Fruit fly (Drosophila melanogaster) whole organism, embryonic: ENCODE data around the gene Blos4.

Experiments used
- Aef1 ChIP-seq: fragments of 200-800 bp; sonication (Bioruptor generic); IDR thresholded peaks from 3 replicates; pipeline ENCODE4 v1.3.6; 2022; ENCODE audit warnings: missing biosample characterization, missing genetic modification characterization
- CG10979 ChIP-seq: fragments of 200-800 bp; sonication (Bioruptor generic); optimal IDR thresholded peaks from 2 replicates; lab custom pipeline; 2018; ENCODE audit warnings: missing biosample characterization, mild to moderate bottlenecking, missing genetic modification characterization, moderate library complexity
- CG11504 ChIP-seq: fragments of 200-800 bp; sonication (Bioruptor generic); optimal IDR thresholded peaks from 3 replicates; lab custom pipeline; 2019; ENCODE audit warnings: missing biosample characterization, mild to moderate bottlenecking, missing genetic modification characterization, moderate library complexity
- CG12104 ChIP-seq: fragments of 200-800 bp; sonication (Bioruptor generic); optimal IDR thresholded peaks from 3 replicates; lab custom pipeline; 2016; ENCODE audit warnings: missing biosample characterization, missing genetic modification characterization
- CG12219 ChIP-seq: fragments of 200-800 bp; sonication (Bioruptor generic); optimal IDR thresholded peaks from 3 replicates; lab custom pipeline; 2018; ENCODE audit warnings: missing biosample characterization, mild to moderate bottlenecking, missing genetic modification characterization
- CG14860 ChIP-seq: fragments of 200-800 bp; sonication (Bioruptor generic); IDR thresholded peaks from 3 replicates; pipeline ENCODE4 v1.3.6; 2022; ENCODE audit warnings: missing biosample characterization, missing genetic modification characterization; ENCODE audit not compliant: partially characterized antibody
- CG15479 ChIP-seq: fragments of 200-800 bp; sonication (Bioruptor generic); optimal IDR thresholded peaks from 3 replicates; lab custom pipeline; 2019; ENCODE audit warnings: missing biosample characterization, mild to moderate bottlenecking, missing genetic modification characterization, moderate library complexity
- CG15696 ChIP-seq: fragments of 200-800 bp; sonication (Bioruptor generic); optimal IDR thresholded peaks from 2 replicates; lab custom pipeline; 2019; ENCODE audit warnings: missing biosample characterization, mild to moderate bottlenecking, missing genetic modification characterization, moderate library complexity
- CG1647 ChIP-seq: fragments of 200-800 bp; sonication (Bioruptor generic); optimal IDR thresholded peaks from 3 replicates; lab custom pipeline; 2016; ENCODE audit warnings: missing biosample characterization, missing genetic modification characterization
- CG17186 ChIP-seq: fragments of 200-800 bp; sonication (Bioruptor generic); optimal IDR thresholded peaks from 3 replicates; lab custom pipeline; 2017; ENCODE audit warnings: missing biosample characterization, missing genetic modification reagents, missing genetic modification characterization
- CG17361 ChIP-seq: fragments of 200-800 bp; sonication (Bioruptor generic); IDR thresholded peaks from 3 replicates; pipeline ENCODE4 v1.3.6; 2022; ENCODE audit warnings: missing biosample characterization, missing genetic modification characterization
- CG30403 ChIP-seq: fragments of 200-800 bp; sonication (Bioruptor generic); optimal IDR thresholded peaks from 3 replicates; lab custom pipeline; 2016; ENCODE audit warnings: missing biosample characterization, missing genetic modification characterization
- CG30431 ChIP-seq: fragments of 200-800 bp; sonication (Bioruptor generic); optimal IDR thresholded peaks from 2 replicates; lab custom pipeline; 2017; ENCODE audit warnings: missing biosample characterization, missing genetic modification characterization
- CG33213 ChIP-seq: fragments of 200-800 bp; sonication (Bioruptor generic); optimal IDR thresholded peaks from 3 replicates; lab custom pipeline; 2016; ENCODE audit warnings: missing biosample characterization, missing genetic modification characterization
- CG6254 ChIP-seq: fragments of 200-800 bp; sonication (Bioruptor generic); optimal IDR thresholded peaks from 3 replicates; lab custom pipeline; 2017; ENCODE audit warnings: mild to moderate bottlenecking, missing biosample characterization, missing genetic modification reagents, missing genetic modification characterization
- CG9727 ChIP-seq: fragments of 200-800 bp; sonication (Bioruptor generic); optimal IDR thresholded peaks from 3 replicates; lab custom pipeline; 2017; ENCODE audit warnings: missing biosample characterization, mild to moderate bottlenecking, missing genetic modification characterization
- CG9876 ChIP-seq: fragments of 200-800 bp; sonication (Bioruptor generic); optimal IDR thresholded peaks from 2 replicates; lab custom pipeline; 2016; ENCODE audit warnings: missing biosample characterization, missing genetic modification characterization
- CrebB ChIP-seq: fragments of 200-800 bp; sonication (Bioruptor generic); optimal IDR thresholded peaks from 3 replicates; lab custom pipeline; 2018; ENCODE audit warnings: missing biosample characterization, mild to moderate bottlenecking, missing genetic modification characterization
- HLH3B ChIP-seq: fragments of 200-800 bp; sonication (Bioruptor generic); IDR thresholded peaks from 2 replicates; pipeline ENCODE4 v1.3.6; 2022; ENCODE audit warnings: missing biosample characterization, missing genetic modification characterization
- HmgD ChIP-seq: fragments of 200-800 bp; sonication (Bioruptor generic); optimal IDR thresholded peaks from 3 replicates; lab custom pipeline; 2016; ENCODE audit warnings: missing biosample characterization, missing genetic modification characterization
- MESR4 ChIP-seq: fragments of 200-800 bp; sonication (Bioruptor generic); optimal IDR thresholded peaks from 2 replicates; lab custom pipeline; 2018; ENCODE audit warnings: missing biosample characterization, mild to moderate bottlenecking, missing genetic modification characterization, moderate library complexity
- Poxn ChIP-seq: fragments of 200-800 bp; sonication (Bioruptor generic); IDR thresholded peaks from 2 replicates; pipeline ENCODE4 v1.3.6; 2022; ENCODE audit warnings: missing biosample characterization, missing genetic modification characterization
- Rx ChIP-seq: fragments of 200-800 bp; sonication (Bioruptor generic); IDR thresholded peaks from 2 replicates; pipeline ENCODE4 v1.3.6; 2022; ENCODE audit warnings: missing biosample characterization, missing genetic modification characterization
- Side ChIP-seq: fragments of 200-800 bp; sonication (Bioruptor generic); optimal IDR thresholded peaks from 2 replicates; lab custom pipeline; 2016; ENCODE audit warnings: missing biosample characterization, missing genetic modification characterization
- Sox100B ChIP-seq: fragments of 200-800 bp; sonication (Bioruptor generic); optimal IDR thresholded peaks from 3 replicates; lab custom pipeline; 2018; ENCODE audit warnings: missing biosample characterization, mild to moderate bottlenecking, missing genetic modification characterization
- Sox102F ChIP-seq: fragments of 200-800 bp; sonication (Bioruptor generic); optimal IDR thresholded peaks from 2 replicates; lab custom pipeline; 2018; ENCODE audit warnings: missing biosample characterization, mild to moderate bottlenecking, missing genetic modification characterization, moderate library complexity
- TFAM ChIP-seq: fragments of 200-800 bp; sonication (Bioruptor generic); optimal IDR thresholded peaks from 2 replicates; lab custom pipeline; 2017; ENCODE audit warnings: missing biosample characterization, missing genetic modification characterization, inconsistent platforms
- Tbp ChIP-seq: fragments of >200 bp; optimal IDR thresholded peaks from 2 replicates; lab custom pipeline; 2018; ENCODE audit warnings: missing biosample characterization, missing genetic modification characterization
- aop ChIP-seq: fragments of 200-800 bp; sonication (Bioruptor generic); IDR thresholded peaks from 2 replicates; pipeline ENCODE4 v1.3.6; 2022; ENCODE audit warnings: missing biosample characterization, missing genetic modification characterization
- bbx ChIP-seq: fragments of 200-800 bp; sonication (Bioruptor generic); IDR thresholded peaks from 2 replicates; pipeline ENCODE4 v1.3.6; 2022; ENCODE audit warnings: missing biosample characterization, missing genetic modification characterization; ENCODE audit not compliant: partially characterized antibody
- chinmo ChIP-seq: fragments of 200-800 bp; sonication (Bioruptor generic); IDR thresholded peaks from 4 replicates; pipeline ENCODE4 v1.3.6; 2022; ENCODE audit warnings: missing biosample characterization, missing genetic modification characterization; ENCODE audit not compliant: partially characterized antibody
- crol ChIP-seq: fragments of 200-800 bp; sonication (Bioruptor generic); IDR thresholded peaks from 2 replicates; pipeline ENCODE4 v1.3.6; 2022; ENCODE audit warnings: missing biosample characterization, missing genetic modification characterization
- dimm ChIP-seq: fragments of 200-800 bp; sonication (Bioruptor generic); IDR thresholded peaks from 2 replicates; pipeline ENCODE4 v1.3.6; 2022; ENCODE audit warnings: missing biosample characterization, missing genetic modification characterization
- dpn ChIP-seq, 2 experiments: fragments of 200-800 bp; sonication (Bioruptor generic); optimal IDR thresholded peaks; 3 replicates each; lab custom pipeline; 2016; ENCODE audit warnings: missing biosample characterization in 2 of 2, missing genetic modification characterization in 2 of 2
- fd96Cb ChIP-seq: fragments of 200-800 bp; sonication (Bioruptor generic); optimal IDR thresholded peaks from 2 replicates; lab custom pipeline; 2018; ENCODE audit warnings: missing biosample characterization, mild to moderate bottlenecking, missing genetic modification characterization, moderate library complexity
- gce ChIP-seq: fragments of 200-800 bp; sonication (Bioruptor generic); IDR thresholded peaks from 3 replicates; pipeline ENCODE4 v1.3.6; 2022; ENCODE audit warnings: missing biosample characterization, missing genetic modification characterization
- grn ChIP-seq: fragments of 200-800 bp; sonication (Bioruptor generic); optimal IDR thresholded peaks from 3 replicates; lab custom pipeline; 2017; ENCODE audit warnings: missing biosample characterization, missing genetic modification characterization
- hth ChIP-seq: fragments of >200 bp; optimal IDR thresholded peaks from 2 replicates; lab custom pipeline; 2017; ENCODE audit warnings: inconsistent platforms
- jumu ChIP-seq: fragments of 200-800 bp; sonication (Bioruptor generic); optimal IDR thresholded peaks from 3 replicates; lab custom pipeline; 2016; ENCODE audit warnings: missing biosample characterization, missing genetic modification characterization
- nerfin-1 ChIP-seq: fragments of 200-800 bp; sonication (Bioruptor generic); optimal IDR thresholded peaks from 3 replicates; lab custom pipeline; 2019; ENCODE audit warnings: missing biosample characterization, mild to moderate bottlenecking, missing genetic modification characterization, moderate library complexity
- pho ChIP-seq: fragments of 200-800 bp; sonication (Bioruptor generic); optimal IDR thresholded peaks from 2 replicates; lab custom pipeline; 2016; ENCODE audit warnings: missing biosample characterization, missing genetic modification characterization
- prd ChIP-seq, 3 experiments: fragments of >200 bp in 2 of 3; fragments of 200-800 bp in 1 of 3; sonication (Bioruptor generic) in 1 of 3; optimal IDR thresholded peaks in 2 of 3; IDR thresholded peaks in 1 of 3; 2 replicates in 2 of 3; 3 replicates in 1 of 3; pipeline versions ENCODE4 v1.3.6 to Lab custom; 2017 to 2022; ENCODE audit warnings: missing biosample characterization in 1 of 3, missing genetic modification characterization in 1 of 3
- pros ChIP-seq: fragments of 200-800 bp; sonication (Bioruptor generic); optimal IDR thresholded peaks from 3 replicates; lab custom pipeline; 2019; ENCODE audit warnings: missing biosample characterization, mild to moderate bottlenecking, missing genetic modification characterization, moderate library complexity
- ssp ChIP-seq: fragments of 200-800 bp; sonication (Bioruptor generic); IDR thresholded peaks from 2 replicates; pipeline ENCODE4 v1.3.6; 2022; ENCODE audit warnings: missing biosample characterization, missing genetic modification characterization
- tio ChIP-seq: fragments of 200-800 bp; sonication (Bioruptor generic); optimal IDR thresholded peaks from 2 replicates; lab custom pipeline; 2017; ENCODE audit warnings: missing biosample characterization, missing genetic modification characterization, inconsistent platforms
- toy ChIP-seq: fragments of 200-800 bp; sonication (Bioruptor generic); IDR thresholded peaks from 2 replicates; pipeline ENCODE4 v1.3.6; 2022; ENCODE audit warnings: missing biosample characterization, missing genetic modification characterization
- trem ChIP-seq: fragments of 200-800 bp; optimal IDR thresholded peaks from 3 replicates; lab custom pipeline; 2019; ENCODE audit warnings: missing biosample characterization, mild to moderate bottlenecking, missing genetic modification characterization, moderate library complexity
- twi ChIP-seq: fragments of 200-800 bp; optimal IDR thresholded peaks from 2 replicates; lab custom pipeline; 2019; ENCODE audit warnings: missing biosample characterization, mild to moderate bottlenecking, missing genetic modification characterization, moderate library complexity

Blos4 gene

dm6 chr3L:10837869-10838783 is 40.8 kb upstream of the Blos4 start (continued):
- TF ChIP-seq dimm (GFP tag; lab: Robert Waterston, UW) (peak; percentile 45; the same call in 1 of the 2 replicates), CG9727 (GFP tag; lab: Kevin White, UChicago) (peak; percentile 37), CG10979 (peak; percentile 59), ssp (GFP tag; lab: Robert Waterston, UW) (peak; percentile 49; the same call in 1 of the 2 replicates), jumu (GFP tag; lab: Kevin White, UChicago) (peak; percentile 48), CG12219 (GFP tag; lab: Kevin White, UChicago) (peak; percentile 42), aop (GFP tag; lab: Robert Waterston, UW) (no peak), CG14860 (GFP tag; lab: Robert Waterston, UW) (no peak), Rx (peak; percentile 57), toy (GFP tag; lab: Robert Waterston, UW) (no peak), HLH3B (GFP tag; lab: Robert Waterston, UW) (peak; percentile 78), CG11504 (tag; lab: Kevin White, UChicago) (peak; percentile 77), pho (GFP tag; lab: Kevin White, UChicago) (no peak), hth (no peak), gce (GFP tag; lab: Robert Waterston, UW) (peak; percentile 46; the same call in 1 of the 3 replicates), CG1647 (GFP tag; lab: Kevin White, UChicago) (peak; percentile 60), CG33213 (GFP tag; lab: Kevin White, UChicago) (peak; percentile 43), CG6254 (GFP tag; lab: Kevin White, UChicago) (no peak), fd96Cb (tag; lab: Kevin White, UChicago) (peak; percentile 56), grn (GFP tag; lab: Kevin White, UChicago) (peak; percentile 1), bbx (GFP tag; lab: Robert Waterston, UW) (no peak), pros (GFP tag; lab: Kevin White, UChicago) (no peak), crol (GFP tag; lab: Robert Waterston, UW) (peak; percentile 73), CG17186 (GFP tag; lab: Kevin White, UChicago) (no peak), trem (tag; lab: Kevin White, UChicago) (peak; percentile 3), CrebB (no peak), prd (optimal IDR thresholded peaks at IDR 0.05; lab: Kevin White, UChicago) (no peak), prd (GFP tag; IDR thresholded peaks at IDR 0.05; lab: Robert Waterston, UW) (peak; percentile 77), nerfin-1 (no peak), Poxn (GFP tag; lab: Robert Waterston, UW) (no peak), CG17361 (GFP tag; lab: Robert Waterston, UW) (peak; percentile 57; the same call in 1 of the 3 replicates), CG30403 (peak; percentile 73), TFAM (no peak), CG15696 (tag; lab: Kevin White, UChicago) (no peak), CG12104 (no peak), Sox102F (peak; percentile 78), Sox100B (peak; percentile 23), MESR4 (GFP tag; lab: Kevin White, UChicago) (no peak), Side (GFP tag; lab: Kevin White, UChicago) (no peak), Aef1 (GFP tag; lab: Robert Waterston, UW) (peak; percentile 74), Tbp (GFP tag; lab: Kevin White, UChicago) (no peak), HmgD (GFP tag; lab: Kevin White, UChicago) (no peak), CG9876 (GFP tag; lab: Kevin White, UChicago) (no peak), chinmo (GFP tag; lab: Robert Waterston, UW) (peak; percentile 78; the same call in 1 of the 4 replicates), CG30431 (no peak), dpn (GFP tag; optimal IDR thresholded peaks at IDR 0.05; lab: Kevin White, UChicago) (peak; percentile 60 to 67), tio (GFP tag; lab: Kevin White, UChicago) (peak; percentile 70), twi (tag; lab: Kevin White, UChicago) (no peak), CG15479 (no peak)
